Worm (Caenorhabditis elegans): ENCODE measurements around the gene AH10.4.

AH10.4 gene

DNA sequence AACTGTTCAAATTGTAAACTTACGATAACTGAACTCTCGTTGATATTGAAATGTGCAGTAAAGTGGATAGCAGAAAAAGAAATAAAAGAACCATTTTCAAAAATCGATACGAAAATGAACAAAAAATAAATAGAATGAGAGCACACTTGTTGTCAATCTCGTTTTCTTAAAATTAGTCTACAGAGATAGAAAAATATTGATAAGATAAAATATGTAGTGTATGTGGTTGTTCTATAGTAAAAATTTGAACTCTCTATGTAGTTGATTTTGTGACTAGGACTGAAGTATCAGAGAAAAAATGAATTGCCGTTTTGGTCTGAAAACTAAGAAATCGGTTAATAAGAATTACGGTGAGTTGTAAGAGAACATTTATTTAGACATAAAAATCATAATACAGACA is 33.6 kb upstream of the AH10.4 start, which contains the start of gene cest-2.1:
Gene cest-2.1 (minus strand): TSS at position 198 of the 400 bp plus-strand sequence.
- no peak for TF ChIP-seq hmbx-1 (tag; optimal IDR thresholded peaks at IDR 0.05)
- no peak for TF ChIP-seq aly-1 (tag; optimal IDR thresholded peaks at IDR 0.05)
- TF ChIP-seq hmg-4 (GFP tag; optimal IDR thresholded peaks at IDR 0.05), result no peak
- no peak for TF ChIP-seq ceh-13 (GFP tag; optimal IDR thresholded peaks at IDR 0.05)
- TF ChIP-seq tbx-37 (GFP tag; conservative IDR thresholded peaks at IDR 0.05), result no peak
- TF ChIP-seq ama-1 (optimal IDR thresholded peaks at IDR 0.05), result no peak
- no peak for TF ChIP-seq B0310.2 (tag; optimal IDR thresholded peaks at IDR 0.05)
- no peak for TF ChIP-seq flt-1 (GFP tag; IDR thresholded peaks at IDR 0.05)
- no peak for TF ChIP-seq tra-4 (tag; optimal IDR thresholded peaks at IDR 0.05)
- TF ChIP-seq ceh-36 (tag; optimal IDR thresholded peaks at IDR 0.05), result no peak
- no peak for TF ChIP-seq F13C5.2 (tag; optimal IDR thresholded peaks at IDR 0.05)
- no peak for TF ChIP-seq scrt-1 (GFP tag; IDR thresholded peaks at IDR 0.05)
- no peak for TF ChIP-seq sea-1 (GFP tag; conservative IDR thresholded peaks at IDR 0.05)
- TF ChIP-seq hnd-1 (tag; optimal IDR thresholded peaks at IDR 0.05), result no peak

DNA sequence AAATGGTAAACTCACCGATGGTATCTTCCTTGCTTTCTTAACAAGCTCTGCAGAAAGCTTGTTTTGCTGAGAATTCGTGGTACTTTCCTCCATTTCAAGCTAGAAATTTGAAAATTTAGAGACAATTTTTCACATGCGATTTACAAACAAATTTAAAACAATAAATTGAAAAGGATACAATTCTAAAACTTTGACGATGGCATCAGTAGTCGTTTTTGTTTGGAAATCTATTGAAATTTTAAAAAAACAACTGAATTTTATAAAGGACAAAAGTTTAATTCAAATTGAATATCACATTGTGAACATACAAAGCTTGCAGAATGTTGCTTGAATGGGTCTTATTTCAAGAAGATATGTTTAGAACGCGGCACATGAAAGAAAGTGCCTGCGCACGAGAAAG is 30.0 kb upstream of the AH10.4 start, which contains the start of gene ocam-1:
Gene ocam-1 (minus strand): TSS at position 101 of the 400 bp plus-strand sequence.
- TF ChIP-seq scrt-1 (GFP tag; IDR thresholded peaks at IDR 0.05) (no peak), tbx-11 (GFP tag; IDR thresholded peaks at IDR 0.05) (no peak), ets-7 (tag; optimal IDR thresholded peaks at IDR 0.05) (no peak), B0310.2 (tag; optimal IDR thresholded peaks at IDR 0.05) (no peak), ceh-13 (GFP tag; optimal IDR thresholded peaks at IDR 0.05) (no peak), F13C5.2 (tag; optimal IDR thresholded peaks at IDR 0.05) (no peak), tra-4 (tag; optimal IDR thresholded peaks at IDR 0.05) (no peak), sea-1 (GFP tag; conservative IDR thresholded peaks at IDR 0.05) (no peak), hmg-4 (GFP tag; optimal IDR thresholded peaks at IDR 0.05) (no peak), tbx-37 (GFP tag; conservative IDR thresholded peaks at IDR 0.05) (no peak), ama-1 (optimal IDR thresholded peaks at IDR 0.05) (no peak), pes-1 (GFP tag; IDR thresholded peaks at IDR 0.05) (no peak), ceh-36 (tag; optimal IDR thresholded peaks at IDR 0.05) (no peak), hnd-1 (tag; optimal IDR thresholded peaks at IDR 0.05) (no peak), hmbx-1 (tag; optimal IDR thresholded peaks at IDR 0.05) (no peak), aly-1 (tag; optimal IDR thresholded peaks at IDR 0.05) (no peak), flt-1 (GFP tag; IDR thresholded peaks at IDR 0.05) (no peak)

DNA sequence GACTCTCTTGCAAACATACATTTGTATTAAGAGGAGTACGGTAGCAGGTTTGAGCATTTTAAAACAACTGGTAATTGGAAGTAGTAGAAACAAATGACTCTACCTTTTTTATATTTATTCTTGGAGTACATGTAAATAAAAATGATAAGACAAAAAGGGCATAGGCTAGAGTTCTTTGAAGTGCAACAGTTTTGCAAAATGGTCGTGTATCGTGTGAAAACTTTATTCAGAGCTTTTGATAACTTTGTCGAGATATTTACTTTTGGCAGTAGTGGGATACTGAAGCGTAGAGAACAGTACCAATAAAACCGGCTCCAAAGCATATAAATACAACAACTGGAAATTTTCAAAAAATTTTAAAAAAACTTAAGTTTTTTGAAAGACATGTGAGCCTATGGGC is 29.0 kb upstream of the AH10.4 start, which contains the start of gene cest-1.1:
Gene cest-1.1 (minus strand): TSS at position 101 of the 400 bp plus-strand sequence.
- TF ChIP-seq flt-1 (GFP tag; IDR thresholded peaks at IDR 0.05) (no peak), ets-7 (tag; optimal IDR thresholded peaks at IDR 0.05) (no peak), ceh-36 (tag; optimal IDR thresholded peaks at IDR 0.05) (no peak), aly-1 (tag; optimal IDR thresholded peaks at IDR 0.05) (no peak), sea-1 (GFP tag; conservative IDR thresholded peaks at IDR 0.05) (no peak), B0310.2 (tag; optimal IDR thresholded peaks at IDR 0.05) (no peak), pes-1 (GFP tag; IDR thresholded peaks at IDR 0.05) (no peak), hnd-1 (tag; optimal IDR thresholded peaks at IDR 0.05) (no peak), F13C5.2 (tag; optimal IDR thresholded peaks at IDR 0.05) (no peak), ama-1 (optimal IDR thresholded peaks at IDR 0.05) (no peak), scrt-1 (GFP tag; IDR thresholded peaks at IDR 0.05) (no peak), hmg-4 (GFP tag; optimal IDR thresholded peaks at IDR 0.05) (no peak), tra-4 (tag; optimal IDR thresholded peaks at IDR 0.05) (no peak), hmbx-1 (tag; optimal IDR thresholded peaks at IDR 0.05) (no peak), ceh-13 (GFP tag; optimal IDR thresholded peaks at IDR 0.05) (no peak), tbx-11 (GFP tag; IDR thresholded peaks at IDR 0.05) (no peak), tbx-37 (GFP tag; conservative IDR thresholded peaks at IDR 0.05) (no peak)

DNA sequence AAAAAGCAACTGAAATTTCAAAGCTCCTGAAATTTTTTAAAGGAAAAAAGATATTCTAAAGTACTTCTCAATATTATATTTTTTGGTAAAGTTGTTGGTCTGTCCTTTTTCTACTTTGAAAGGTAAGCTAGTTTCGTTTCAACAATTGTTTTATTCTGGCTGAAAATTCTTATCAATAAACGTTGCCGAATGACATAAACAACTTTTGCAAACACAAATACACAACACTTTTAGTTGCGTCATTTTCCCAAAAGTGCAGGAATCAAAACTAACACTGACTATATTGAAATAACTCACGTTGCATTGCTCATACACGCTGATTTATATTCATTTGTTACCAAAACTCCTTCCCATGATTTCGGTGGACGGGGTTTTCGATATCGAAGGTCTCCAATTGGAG is 28.1 kb upstream of the AH10.4 start:
- no peak for TF ChIP-seq tbx-11 (GFP tag; IDR thresholded peaks at IDR 0.05)
- no peak for TF ChIP-seq ceh-13 (GFP tag; optimal IDR thresholded peaks at IDR 0.05)
- no peak for TF ChIP-seq tra-4 (tag; optimal IDR thresholded peaks at IDR 0.05)
- TF ChIP-seq flt-1 (GFP tag; IDR thresholded peaks at IDR 0.05), result no peak
- TF ChIP-seq ceh-36 (tag; optimal IDR thresholded peaks at IDR 0.05), result no peak
- no peak for TF ChIP-seq B0310.2 (tag; optimal IDR thresholded peaks at IDR 0.05)
- TF ChIP-seq hmg-4 (GFP tag; optimal IDR thresholded peaks at IDR 0.05), result no peak
- no peak for TF ChIP-seq scrt-1 (GFP tag; IDR thresholded peaks at IDR 0.05)
- no peak for TF ChIP-seq ama-1 (optimal IDR thresholded peaks at IDR 0.05)
- TF ChIP-seq ets-7 (tag; optimal IDR thresholded peaks at IDR 0.05), result no peak
- TF ChIP-seq hmbx-1 (tag; optimal IDR thresholded peaks at IDR 0.05), result no peak
- TF ChIP-seq sea-1 (GFP tag; conservative IDR thresholded peaks at IDR 0.05), result no peak
- TF ChIP-seq hnd-1 (tag; optimal IDR thresholded peaks at IDR 0.05), result no peak
- TF ChIP-seq F13C5.2 (tag; optimal IDR thresholded peaks at IDR 0.05), result no peak
- no peak for TF ChIP-seq pes-1 (GFP tag; IDR thresholded peaks at IDR 0.05)
- TF ChIP-seq aly-1 (tag; optimal IDR thresholded peaks at IDR 0.05), result no peak

DNA sequence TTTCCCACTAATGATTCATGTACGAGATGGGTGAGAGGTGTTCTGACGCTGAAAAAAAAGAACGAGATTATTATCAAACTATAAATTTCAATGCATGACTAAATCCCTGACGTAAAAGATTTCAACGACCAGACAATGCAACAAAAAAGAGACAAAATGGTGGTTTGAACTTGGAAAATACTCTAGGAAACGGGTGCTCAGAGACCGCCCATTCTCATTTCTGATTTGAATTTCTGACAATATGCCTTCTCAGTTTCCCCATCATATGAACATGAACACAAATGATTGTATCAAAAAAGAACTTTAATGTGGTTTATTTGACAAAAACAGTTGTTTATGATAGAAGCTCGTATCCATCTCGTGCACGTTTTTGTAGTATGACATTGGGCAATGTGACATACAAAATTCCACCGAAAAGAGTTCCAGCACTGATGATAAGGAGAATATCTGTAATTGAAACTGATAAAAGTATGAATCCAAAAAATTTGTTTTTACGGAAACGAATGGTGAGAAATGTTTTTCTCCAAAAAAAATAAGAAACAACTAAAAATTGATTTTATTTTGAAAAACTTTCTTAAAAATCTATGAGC is 25.4 kb upstream of the AH10.4 start, which contains the start of gene srd-26:
Gene srd-26 (minus strand): TSS at position 51 of the 590 bp plus-strand sequence.
- TF ChIP-seq flt-1 (GFP tag; IDR thresholded peaks at IDR 0.05), result no peak
- TF ChIP-seq tra-4 (tag; optimal IDR thresholded peaks at IDR 0.05), result no peak
- no peak for TF ChIP-seq tbx-37 (GFP tag; conservative IDR thresholded peaks at IDR 0.05)
- TF ChIP-seq B0310.2 (tag; optimal IDR thresholded peaks at IDR 0.05), result no peak
- no peak for TF ChIP-seq aly-1 (tag; optimal IDR thresholded peaks at IDR 0.05)
- TF ChIP-seq tbx-11 (GFP tag; IDR thresholded peaks at IDR 0.05), result no peak
- TF ChIP-seq scrt-1 (GFP tag; IDR thresholded peaks at IDR 0.05), result no peak
- TF ChIP-seq sea-1 (GFP tag; conservative IDR thresholded peaks at IDR 0.05), result no peak
- no peak for TF ChIP-seq ceh-36 (tag; optimal IDR thresholded peaks at IDR 0.05)
- TF ChIP-seq F13C5.2 (tag; optimal IDR thresholded peaks at IDR 0.05), result no peak
- no peak for TF ChIP-seq hnd-1 (tag; optimal IDR thresholded peaks at IDR 0.05)

DNA sequence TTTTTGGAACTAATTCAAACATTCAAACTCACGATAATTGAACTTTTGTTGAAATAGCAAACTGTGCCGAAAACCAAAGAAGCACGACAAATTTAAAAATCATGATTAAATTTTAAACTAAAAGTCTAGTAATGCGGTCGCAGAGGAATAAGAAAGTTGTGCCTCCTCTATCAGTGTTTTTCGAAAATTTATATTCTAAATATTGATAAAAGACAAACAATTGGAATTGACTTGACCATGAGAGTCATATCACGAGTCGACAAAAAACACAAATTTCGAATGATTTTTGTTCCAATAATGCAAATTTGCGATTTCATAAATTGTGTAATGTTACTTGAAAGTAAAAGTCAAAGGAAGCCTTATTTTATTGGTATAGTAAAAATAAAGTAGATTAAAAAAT is 23.0 kb upstream of the AH10.4 start, which contains the start of gene cest-1.2:
Gene cest-1.2 (minus strand): TSS at position 165 of the 400 bp plus-strand sequence.
- no peak for TF ChIP-seq F13C5.2 (tag; optimal IDR thresholded peaks at IDR 0.05)

DNA sequence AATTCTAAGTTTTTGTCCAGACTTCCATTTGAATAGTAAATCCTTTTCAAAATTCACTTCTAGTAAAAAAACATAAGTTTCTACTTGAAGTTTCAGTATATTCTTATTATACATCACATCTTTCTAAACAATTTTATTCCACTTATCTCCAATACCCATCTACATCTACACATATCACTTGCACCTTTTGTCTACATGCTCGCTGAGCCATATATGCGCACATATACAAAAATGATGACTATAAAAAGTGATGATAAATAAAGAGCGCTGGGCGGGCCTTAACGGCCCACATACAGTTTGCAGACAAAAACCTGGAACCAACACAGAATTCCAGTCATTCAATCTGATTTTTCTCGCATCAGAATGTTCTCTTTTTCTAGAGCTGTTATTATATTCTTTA is 18.8 kb upstream of the AH10.4 start, which contains the start of gene AH10.2:
Gene AH10.2 (plus strand): TSS at position 301 of the 400 bp plus-strand sequence.
- TF ChIP-seq tra-4 (tag; optimal IDR thresholded peaks at IDR 0.05) (no peak), tbx-11 (GFP tag; IDR thresholded peaks at IDR 0.05) (no peak), hnd-1 (tag; optimal IDR thresholded peaks at IDR 0.05) (no peak), hmg-4 (GFP tag; optimal IDR thresholded peaks at IDR 0.05) (no peak), pes-1 (GFP tag; IDR thresholded peaks at IDR 0.05) (no peak), flt-1 (GFP tag; IDR thresholded peaks at IDR 0.05) (no peak), ets-7 (tag; optimal IDR thresholded peaks at IDR 0.05) (no peak), B0310.2 (tag; optimal IDR thresholded peaks at IDR 0.05) (no peak), tbx-37 (GFP tag; conservative IDR thresholded peaks at IDR 0.05) (no peak), sea-1 (GFP tag; conservative IDR thresholded peaks at IDR 0.05) (no peak), hmbx-1 (tag; optimal IDR thresholded peaks at IDR 0.05) (no peak), ama-1 (optimal IDR thresholded peaks at IDR 0.05) (no peak), aly-1 (tag; optimal IDR thresholded peaks at IDR 0.05) (no peak), ceh-13 (GFP tag; optimal IDR thresholded peaks at IDR 0.05) (no peak), F13C5.2 (tag; optimal IDR thresholded peaks at IDR 0.05) (no peak), ceh-36 (tag; optimal IDR thresholded peaks at IDR 0.05) (no peak), scrt-1 (GFP tag; IDR thresholded peaks at IDR 0.05) (no peak)

Data from whole organism, early embryonic.